Worm (Caenorhabditis elegans): ENCODE measurements around the gene rev-3.
"Not testable (repeated sequence)": the region's sequence is repeated elsewhere in the genome, so short reads cannot be mapped to it uniquely, and the experiment has no call there.

DNA sequence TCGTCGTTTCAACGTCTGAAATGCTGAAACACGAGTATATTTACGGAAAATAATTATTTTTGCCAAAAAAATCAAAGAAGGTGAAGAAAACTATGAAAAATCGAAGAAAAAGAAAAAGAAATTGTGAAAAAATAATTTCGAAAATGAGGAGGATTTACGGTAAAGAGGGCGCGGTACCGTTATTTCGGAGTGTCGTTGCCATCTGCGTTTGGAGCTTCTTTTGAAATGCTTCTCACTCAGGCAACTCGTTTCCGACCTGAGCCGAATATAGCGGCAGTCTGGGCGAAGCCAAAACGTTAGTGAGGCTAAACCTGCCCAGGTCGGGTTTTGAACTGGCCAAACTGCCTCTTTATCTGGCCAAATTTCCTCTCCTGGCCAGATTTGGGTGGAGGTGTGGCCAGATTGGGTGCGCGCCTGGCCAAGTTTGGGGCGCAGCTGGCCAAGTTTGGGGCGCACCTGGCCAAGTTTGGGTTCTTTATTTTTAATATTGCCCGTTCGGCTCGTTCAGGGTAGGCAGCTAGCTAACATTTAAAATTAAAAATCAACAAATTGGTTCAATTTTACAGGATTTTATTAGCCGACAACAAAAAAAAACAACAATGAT lies 6.5 kb downstream of the rev-3 start:
- TF ChIP-seq mep-1 (tag; optimal IDR thresholded peaks at IDR 0.05); lin-29 (GFP tag; IDR thresholded peaks at IDR 0.05); ZK546.5 (tag; optimal IDR thresholded peaks at IDR 0.05); ceh-82 (tag; optimal IDR thresholded peaks at IDR 0.05); snpc-4 (tag; optimal IDR thresholded peaks at IDR 0.05); jun-1 (tag; optimal IDR thresholded peaks at IDR 0.05); hlh-11 (tag; optimal IDR thresholded peaks at IDR 0.05); nhr-41 (GFP tag; IDR thresholded peaks at IDR 0.05); gei-8 (GFP tag; optimal IDR thresholded peaks at IDR 0.05); skn-1 (tag; optimal IDR thresholded peaks at IDR 0.05); Y75B8A.6 (GFP tag; IDR thresholded peaks at IDR 0.05); Y105C5A.15 (GFP tag; IDR thresholded peaks at IDR 0.05): not testable (repeated sequence)

Data from whole organism, L4 larva.